Worm (Caenorhabditis elegans) whole organism, L4 larva: ENCODE results near the gene T08B1.4.
A peak's percentile ranks its signal among the peaks of the same experiment; 100 is the strongest.

ENCODE experiments used
- D1046.2 ChIP-seq: fragments of 200-800 bp; sonication (Bioruptor generic); IDR thresholded peaks from 2 replicates; pipeline ENCODE4 v1.3.6; 2022; ENCODE audit warnings: missing genetic modification characterization, missing compliant biosample characterization
- F10B5.3 ChIP-seq: sonication (generic microtip); optimal IDR thresholded peaks from 2 replicates; lab custom pipeline; 2016; ENCODE audit warnings: mild to moderate bottlenecking, missing genetic modification characterization, missing compliant biosample characterization
- T26A8.4 ChIP-seq: fragments of 200-800 bp; sonication (Bioruptor generic); IDR thresholded peaks from 2 replicates; pipeline ENCODE4 v1.3.6; 2022; ENCODE audit warnings: missing genetic modification characterization, missing compliant biosample characterization
- Y48G9A.11 ChIP-seq: fragments of 200-800 bp; sonication (Bioruptor generic); IDR thresholded peaks from 2 replicates; pipeline ENCODE4 v1.3.6; 2022; ENCODE audit warnings: missing genetic modification reagents, missing genetic modification characterization, missing compliant biosample characterization
- Y75B8A.6 ChIP-seq: fragments of 200-800 bp; sonication (Bioruptor generic); IDR thresholded peaks from 2 replicates; pipeline ENCODE4 v1.3.6; 2022; ENCODE audit warnings: missing genetic modification reagents, missing genetic modification characterization, missing compliant biosample characterization
- ces-1 ChIP-seq: fragments of 150-350 bp; sonication (generic microtip); optimal IDR thresholded peaks from 4 replicates; lab custom pipeline; 2014; ENCODE audit warnings: missing biosample characterization, missing genetic modification reagents, missing genetic modification characterization
- cey-2 ChIP-seq: sonication (generic microtip); optimal IDR thresholded peaks from 3 replicates; lab custom pipeline; 2017; ENCODE audit warnings: missing genetic modification characterization, mild to moderate bottlenecking, missing compliant biosample characterization, antibody characterized with exemption, borderline replicate concordance; ENCODE audit not compliant: insufficient read depth
- ctbp-1 ChIP-seq: fragments of 200-800 bp; sonication (Bioruptor generic); IDR thresholded peaks from 2 replicates; pipeline ENCODE4 v1.3.6; 2022; ENCODE audit warnings: missing genetic modification reagents, missing genetic modification characterization, missing compliant biosample characterization
- daf-19 ChIP-seq: fragments of 200-800 bp; sonication (Bioruptor generic); conservative IDR thresholded peaks from 2 replicates; pipeline ENCODE4 v1.3.6; 2022; ENCODE audit warnings: missing genetic modification characterization, missing compliant biosample characterization
- dmd-8 ChIP-seq: fragments of 200-800 bp; sonication (Bioruptor generic); IDR thresholded peaks from 2 replicates; pipeline ENCODE4 v1.3.6; 2022; ENCODE audit warnings: missing genetic modification characterization, missing compliant biosample characterization
- dpl-1 ChIP-seq: fragments of 150-350 bp; optimal IDR thresholded peaks from 2 replicates; lab custom pipeline; 2014; ENCODE audit warnings: missing biosample characterization, missing genetic modification reagents, missing genetic modification characterization
- egl-27 ChIP-seq: sonication (generic microtip); optimal IDR thresholded peaks from 3 replicates; lab custom pipeline; 2017; ENCODE audit warnings: missing biosample characterization, missing genetic modification reagents, missing genetic modification characterization
- fos-1 ChIP-seq: fragments of 150-350 bp; optimal IDR thresholded peaks from 2 replicates; lab custom pipeline; 2014; ENCODE audit warnings: missing biosample characterization, missing genetic modification characterization
- hif-1 ChIP-seq, 2 experiments: sonication (generic microtip); optimal IDR thresholded peaks; 2 replicates each; lab custom pipeline; 2016 to 2017; ENCODE audit warnings: missing compliant biosample characterization in 2 of 2, missing genetic modification characterization in 2 of 2, missing genetic modification reagents in 2 of 2, missing genotype in 2 of 2, mild to moderate bottlenecking in 1 of 2
- hlh-30 ChIP-seq: sonication (generic microtip); optimal IDR thresholded peaks from 2 replicates; lab custom pipeline; 2017; ENCODE audit warnings: antibody characterized with exemption, mild to moderate bottlenecking, missing genetic modification characterization, missing compliant biosample characterization; ENCODE audit not compliant: insufficient read depth
- hmg-1.1 ChIP-seq: fragments of 200-800 bp; sonication (Bioruptor generic); IDR thresholded peaks from 2 replicates; pipeline ENCODE4 v1.3.6; 2022; ENCODE audit warnings: missing genetic modification reagents, missing genetic modification characterization, missing compliant biosample characterization
- jun-1 ChIP-seq: fragments of 150-350 bp; optimal IDR thresholded peaks from 2 replicates; lab custom pipeline; 2014; ENCODE audit warnings: missing biosample characterization, missing genetic modification reagents, missing genetic modification characterization
- lim-7 ChIP-seq: fragments of 200-800 bp; sonication (Bioruptor generic); IDR thresholded peaks from 2 replicates; pipeline ENCODE4 v1.3.6; 2022; ENCODE audit warnings: missing genetic modification characterization, missing compliant biosample characterization
- lin-13 ChIP-seq: fragments of 150-350 bp; optimal IDR thresholded peaks from 2 replicates; lab custom pipeline; 2014; ENCODE audit warnings: missing biosample characterization, missing genetic modification reagents, missing genetic modification characterization
- lin-29 ChIP-seq: fragments of 200-800 bp; sonication (Bioruptor generic); IDR thresholded peaks from 2 replicates; pipeline ENCODE4 v1.3.6; 2022; ENCODE audit warnings: missing genetic modification reagents, missing genetic modification characterization, missing compliant biosample characterization
- lin-38 ChIP-seq: fragments of 200-800 bp; sonication (Bioruptor generic); IDR thresholded peaks from 2 replicates; pipeline ENCODE4 v1.3.6; 2022; ENCODE audit warnings: missing genetic modification reagents, missing genetic modification characterization, missing compliant biosample characterization
- lin-39 ChIP-seq: fragments of 150-350 bp; optimal IDR thresholded peaks from 2 replicates; lab custom pipeline; 2014; ENCODE audit warnings: missing biosample characterization, missing genetic modification reagents, missing genetic modification characterization
- lsy-2 ChIP-seq, 2 experiments: fragments of 150-350 bp in 1 of 2; sonication (generic microtip) in 1 of 2; optimal IDR thresholded peaks; 2 replicates each; lab custom pipeline; 2014 to 2017; ENCODE audit warnings: missing biosample characterization in 2 of 2, missing genetic modification characterization in 2 of 2
- madf-5 ChIP-seq, 2 experiments: fragments of 200-800 bp; sonication (Bioruptor generic); IDR thresholded peaks; 2 replicates each; pipeline ENCODE4 v1.3.6; 2022; ENCODE audit warnings: missing compliant biosample characterization in 2 of 2, missing genetic modification characterization in 2 of 2
- madf-9 ChIP-seq: fragments of 200-800 bp; sonication (Bioruptor generic); conservative IDR thresholded peaks from 2 replicates; pipeline ENCODE4 v1.3.6; 2022; ENCODE audit warnings: missing genetic modification reagents, missing genetic modification characterization, missing compliant biosample characterization
- mdt-29 ChIP-seq: fragments of 200-800 bp; sonication (Bioruptor generic); IDR thresholded peaks from 2 replicates; pipeline ENCODE4 v1.3.6; 2022; ENCODE audit warnings: missing genetic modification reagents, missing genetic modification characterization, missing compliant biosample characterization
- mes-2 ChIP-seq: sonication (generic microtip); optimal IDR thresholded peaks from 2 replicates; lab custom pipeline; 2016; ENCODE audit warnings: missing genotype, mild to moderate bottlenecking, missing genetic modification characterization, missing compliant biosample characterization; ENCODE audit not compliant: poor library complexity, severe bottlenecking
- mxl-3 ChIP-seq: fragments of 200-800 bp; sonication (Bioruptor generic); optimal IDR thresholded peaks from 2 replicates; lab custom pipeline; 2018; ENCODE audit warnings: mild to moderate bottlenecking, missing genetic modification characterization, missing compliant biosample characterization
- nhr-10 ChIP-seq: fragments of 150-350 bp; optimal IDR thresholded peaks from 2 replicates; lab custom pipeline; 2014; ENCODE audit warnings: missing biosample characterization, missing genetic modification characterization
- nhr-102 ChIP-seq: sonication (generic microtip); optimal IDR thresholded peaks from 2 replicates; lab custom pipeline; 2016; ENCODE audit warnings: mild to moderate bottlenecking, missing genetic modification characterization, moderate library complexity, missing compliant biosample characterization
- nhr-11 ChIP-seq: fragments of 150-350 bp; optimal IDR thresholded peaks from 2 replicates; lab custom pipeline; 2014; ENCODE audit warnings: missing biosample characterization, missing genetic modification characterization
- nhr-111 ChIP-seq: fragments of 200-800 bp; sonication (Bioruptor generic); optimal IDR thresholded peaks from 2 replicates; lab custom pipeline; 2018; ENCODE audit warnings: mild to moderate bottlenecking, missing genetic modification characterization, missing compliant biosample characterization
- nhr-237 ChIP-seq: sonication (generic microtip); optimal IDR thresholded peaks from 2 replicates; lab custom pipeline; 2017; ENCODE audit warnings: missing biosample characterization, missing genetic modification characterization
- nhr-48 ChIP-seq: sonication (generic microtip); optimal IDR thresholded peaks from 2 replicates; lab custom pipeline; 2016; ENCODE audit warnings: mild to moderate bottlenecking, missing genetic modification characterization, missing compliant biosample characterization
- nhr-6 ChIP-seq: fragments of 150-350 bp; optimal IDR thresholded peaks from 2 replicates; lab custom pipeline; 2014; ENCODE audit warnings: missing biosample characterization, missing genetic modification characterization
- nhr-76 ChIP-seq: fragments of 150-350 bp; optimal IDR thresholded peaks from 2 replicates; lab custom pipeline; 2014; ENCODE audit warnings: missing biosample characterization, missing genetic modification characterization
- nhr-77 ChIP-seq: fragments of 150-350 bp; optimal IDR thresholded peaks from 2 replicates; lab custom pipeline; 2014; ENCODE audit warnings: missing biosample characterization, missing genetic modification characterization
- pha-4 ChIP-seq, 2 experiments: fragments of 150-350 bp in 1 of 2; fragments of 200-800 bp in 1 of 2; sonication (Bioruptor generic) in 1 of 2; IDR thresholded peaks in 1 of 2; optimal IDR thresholded peaks in 1 of 2; 2 replicates each; pipeline versions ENCODE4 v1.3.6 to Lab custom; 2014 to 2022; ENCODE audit warnings: missing genetic modification characterization in 2 of 2, missing genetic modification reagents in 2 of 2, missing biosample characterization in 1 of 2, missing compliant biosample characterization in 1 of 2
- php-3 ChIP-seq: fragments of 200-800 bp; sonication (Bioruptor generic); IDR thresholded peaks from 2 replicates; pipeline ENCODE4 v1.3.6; 2022; ENCODE audit warnings: missing genetic modification reagents, missing genetic modification characterization, missing compliant biosample characterization
- sdz-12 ChIP-seq: fragments of 200-800 bp; sonication (Bioruptor generic); optimal IDR thresholded peaks from 2 replicates; lab custom pipeline; 2018; ENCODE audit warnings: mild to moderate bottlenecking, missing genetic modification characterization, missing compliant biosample characterization
- snpc-1.2 ChIP-seq: fragments of 200-800 bp; sonication (Bioruptor generic); IDR thresholded peaks from 2 replicates; pipeline ENCODE4 v1.3.6; 2022; ENCODE audit warnings: missing genetic modification reagents, missing genetic modification characterization, missing compliant biosample characterization
- snpc-4 ChIP-seq: fragments of 150-350 bp; optimal IDR thresholded peaks from 2 replicates; lab custom pipeline; 2014; ENCODE audit warnings: missing biosample characterization, missing genetic modification characterization
- spr-1 ChIP-seq: sonication (generic microtip); optimal IDR thresholded peaks from 2 replicates; lab custom pipeline; 2016; ENCODE audit warnings: mild to moderate bottlenecking, missing genetic modification characterization, missing compliant biosample characterization
- spr-3 ChIP-seq: fragments of 200-800 bp; sonication (Bioruptor generic); optimal IDR thresholded peaks from 2 replicates; lab custom pipeline; 2018; ENCODE audit warnings: mild to moderate bottlenecking, missing genetic modification characterization, missing compliant biosample characterization
- tag-97 ChIP-seq: fragments of 200-800 bp; sonication (Bioruptor generic); IDR thresholded peaks from 2 replicates; pipeline ENCODE4 v1.3.6; 2022; ENCODE audit warnings: missing genetic modification characterization, missing compliant biosample characterization
- unc-39 ChIP-seq: sonication (generic microtip); optimal IDR thresholded peaks from 2 replicates; lab custom pipeline; 2017; ENCODE audit warnings: missing biosample characterization, missing genetic modification characterization
- unc-62 ChIP-seq, 3 experiments: fragments of 150-350 bp in 1 of 3; sonication (generic microtip); optimal IDR thresholded peaks in 2 of 3; peaks in 1 of 3; 1 replicate in 1 of 3; 2 replicates in 2 of 3; lab custom pipeline; 2014 to 2017; ENCODE audit warnings: missing biosample characterization in 3 of 3, missing genetic modification characterization in 3 of 3, missing genetic modification reagents in 3 of 3, missing genotype in 1 of 3
- vab-7 ChIP-seq: fragments of 200-800 bp; sonication (Bioruptor generic); IDR thresholded peaks from 2 replicates; pipeline ENCODE4 v1.3.6; 2022; ENCODE audit warnings: missing genetic modification reagents, missing genetic modification characterization, missing compliant biosample characterization
- zfp-3 ChIP-seq: fragments of 200-800 bp; sonication (Bioruptor generic); conservative IDR thresholded peaks from 2 replicates; pipeline ENCODE4 v1.3.6; 2022; ENCODE audit warnings: missing genetic modification reagents, missing genetic modification characterization, missing compliant biosample characterization
- zip-11 ChIP-seq: fragments of 200-800 bp; sonication (Bioruptor generic); IDR thresholded peaks from 2 replicates; pipeline ENCODE4 v1.3.6; 2022; ENCODE audit warnings: missing genetic modification characterization, missing compliant biosample characterization

T08B1.4 gene

DNA sequence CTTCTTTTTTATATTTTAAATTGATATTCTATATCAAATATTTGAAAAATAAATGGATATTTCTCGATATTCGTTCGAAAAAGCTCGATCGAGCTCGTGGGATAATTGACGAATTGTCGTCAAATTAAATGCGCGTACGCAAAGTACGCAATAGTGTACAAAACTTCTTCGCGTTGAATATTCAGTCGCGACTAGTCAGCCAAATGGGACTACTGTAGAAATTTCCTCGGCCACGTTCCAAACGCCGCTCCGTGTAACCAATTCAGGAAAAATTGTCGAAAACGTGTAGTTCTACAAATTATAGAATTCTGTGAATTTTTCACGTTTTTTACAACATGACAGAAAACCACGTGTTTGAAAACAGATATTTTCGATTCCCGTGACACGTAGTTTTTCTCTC, 29.3 kb downstream of the T08B1.4 start (continued):
- no peak for TF ChIP-seq madf-5 (GFP tag; IDR thresholded peaks at IDR 0.05; lab: Robert Waterston, UW)
- TF ChIP-seq pha-4 (GFP tag; IDR thresholded peaks at IDR 0.05; lab: Robert Waterston, UW), result no peak
- no peak for TF ChIP-seq pha-4 (tag; optimal IDR thresholded peaks at IDR 0.05; lab: Kevin White, UChicago)
- TF ChIP-seq snpc-4, result no peak
- no peak for TF ChIP-seq Y75B8A.6
- TF ChIP-seq dmd-8 (GFP tag; lab: Robert Waterston, UW), result no peak
- TF ChIP-seq mes-2 (tag; lab: Kevin White, UChicago), result peak; percentile 94
- TF ChIP-seq snpc-1.2 (GFP tag; lab: Robert Waterston, UW), result peak; percentile 59; the same call in 1 of the 2 replicates
- TF ChIP-seq vab-7, result no peak
- TF ChIP-seq ces-1 (GFP tag; lab: Kevin White, UChicago), result no peak
- TF ChIP-seq zfp-3 (GFP tag; lab: Robert Waterston, UW), result no peak
- TF ChIP-seq nhr-76, result no peak
- TF ChIP-seq nhr-77 (tag; lab: Kevin White, UChicago), result peak; percentile 62
- TF ChIP-seq lsy-2 (tag; optimal IDR thresholded peaks at IDR 0.05; lab: Kevin White, UChicago), result peak; percentile 47 to 96
- TF ChIP-seq hmg-1.1 (GFP tag; lab: Robert Waterston, UW), result peak; percentile 50; the same call in 1 of the 2 replicates
- 0 out of 2 replicates have a peak, but pooled peaks have one; percentile 33 for TF ChIP-seq madf-9 (GFP tag; lab: Robert Waterston, UW)
- no peak for TF ChIP-seq lin-29 (GFP tag; lab: Robert Waterston, UW)
- TF ChIP-seq mdt-29 (GFP tag; lab: Robert Waterston, UW), result no peak
- TF ChIP-seq nhr-10 (tag; lab: Kevin White, UChicago), result no peak
- TF ChIP-seq mxl-3, result peak; percentile 3
- TF ChIP-seq hlh-30 (tag; lab: Kevin White, UChicago), result peak; percentile 28
- no peak for TF ChIP-seq zip-11 (GFP tag; lab: Robert Waterston, UW)
- peak in 1 of 2 experiments; percentile 70 for TF ChIP-seq hif-1 (tag; optimal IDR thresholded peaks at IDR 0.05; lab: Kevin White, UChicago)
- TF ChIP-seq nhr-6 (tag; lab: Kevin White, UChicago), result no peak
- TF ChIP-seq ctbp-1 (GFP tag; lab: Robert Waterston, UW), result 0 out of 2 replicates have a peak, but pooled peaks have one; percentile 51
- TF ChIP-seq spr-1 (tag; lab: Kevin White, UChicago), result no peak
- TF ChIP-seq D1046.2 (GFP tag; lab: Robert Waterston, UW), result no peak
- TF ChIP-seq jun-1 (tag; lab: Kevin White, UChicago), result no peak
- no peak for TF ChIP-seq lim-7 (GFP tag; lab: Robert Waterston, UW)
- TF ChIP-seq nhr-48, result no peak
- peak in 1 of 2 experiments; percentile 80 for TF ChIP-seq unc-62 (GFP tag; optimal IDR thresholded peaks at IDR 0.05 in 1 of 2; lab: Kevin White, UChicago)
- TF ChIP-seq unc-62 (tag; optimal IDR thresholded peaks at IDR 0.05; lab: Kevin White, UChicago), result no peak
- TF ChIP-seq nhr-111, result no peak
- TF ChIP-seq daf-19 (GFP tag; lab: Robert Waterston, UW), result no peak
- TF ChIP-seq F10B5.3 (tag; lab: Kevin White, UChicago), result no peak
- TF ChIP-seq cey-2, result no peak
- TF ChIP-seq sdz-12 (GFP tag; lab: Kevin White, UChicago), result no peak
- TF ChIP-seq unc-39 (tag; lab: Kevin White, UChicago), result no peak
- TF ChIP-seq nhr-102 (tag; lab: Kevin White, UChicago), result peak; percentile 70
- TF ChIP-seq php-3 (GFP tag; lab: Robert Waterston, UW), result no peak
- peak; percentile 67 for TF ChIP-seq T26A8.4 (GFP tag; lab: Robert Waterston, UW)
- peak; percentile 40 for TF ChIP-seq dpl-1 (GFP tag; lab: Kevin White, UChicago)
- TF ChIP-seq fos-1, result no peak
- TF ChIP-seq nhr-11 (tag; lab: Kevin White, UChicago), result no peak
- no peak for TF ChIP-seq lin-13 (GFP tag; lab: Kevin White, UChicago)
- peak; percentile 88 for TF ChIP-seq lin-38 (GFP tag; lab: Robert Waterston, UW)
- TF ChIP-seq nhr-237 (tag; lab: Kevin White, UChicago), result no peak
- no peak for TF ChIP-seq spr-3 (GFP tag; lab: Kevin White, UChicago)
- TF ChIP-seq egl-27 (tag; lab: Kevin White, UChicago), result no peak
- TF ChIP-seq tag-97 (GFP tag; lab: Robert Waterston, UW), result no peak
- TF ChIP-seq Y48G9A.11, result peak; percentile 60; the same call in 1 of the 2 replicates
- TF ChIP-seq lin-39 (tag; lab: Kevin White, UChicago), result no peak
